Worm (Caenorhabditis elegans): ENCODE results near the gene Y50D4A.1.

Y50D4A.1 gene

ce11 chrV:1252794-1253193 is 45.1 kb downstream of the Y50D4A.1 start:
- TF ChIP-seq sea-1 (GFP tag; conservative IDR thresholded peaks at IDR 0.05) (no peak), ama-1 (optimal IDR thresholded peaks at IDR 0.05) (no peak), hmg-4 (GFP tag; optimal IDR thresholded peaks at IDR 0.05) (no peak), scrt-1 (GFP tag; IDR thresholded peaks at IDR 0.05) (no peak), aly-1 (tag; optimal IDR thresholded peaks at IDR 0.05) (no peak), ceh-13 (GFP tag; optimal IDR thresholded peaks at IDR 0.05) (no peak), tbx-37 (GFP tag; conservative IDR thresholded peaks at IDR 0.05) (no peak), B0310.2 (tag; optimal IDR thresholded peaks at IDR 0.05) (no peak), ets-7 (tag; optimal IDR thresholded peaks at IDR 0.05) (no peak), hnd-1 (tag; optimal IDR thresholded peaks at IDR 0.05) (no peak), tbx-11 (GFP tag; IDR thresholded peaks at IDR 0.05) (no peak), flt-1 (GFP tag; IDR thresholded peaks at IDR 0.05) (no peak), tra-4 (tag; optimal IDR thresholded peaks at IDR 0.05) (no peak), pes-1 (GFP tag; IDR thresholded peaks at IDR 0.05) (no peak)

DNA sequence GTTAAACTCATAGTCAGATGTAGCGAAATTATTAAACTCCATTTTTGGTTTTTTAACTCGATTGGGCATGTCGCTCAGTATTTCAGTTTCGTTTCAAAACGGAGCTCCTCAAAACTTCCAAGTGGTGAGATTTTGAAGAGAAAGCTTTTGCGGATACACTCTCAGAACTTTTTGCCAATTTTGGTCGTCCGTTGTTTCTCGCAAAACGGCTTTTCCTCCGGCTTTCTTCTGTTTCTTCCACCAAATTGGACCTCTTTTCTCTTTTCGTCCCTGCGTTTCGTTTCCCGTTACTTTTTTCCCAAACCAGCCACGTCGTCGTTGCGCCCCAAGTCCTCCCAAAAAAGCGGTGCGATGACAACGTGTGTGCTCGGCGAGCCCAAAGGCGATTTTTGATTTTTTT is 52.4 kb downstream of the Y50D4A.1 start, which contains the start of gene C39F7.1:
Gene C39F7.1, plus strand, starts transcription at position 301 of the 400 bp plus-strand sequence.
- no peak for TF ChIP-seq sea-1 (GFP tag; conservative IDR thresholded peaks at IDR 0.05)
- no peak for TF ChIP-seq hmbx-1 (tag; optimal IDR thresholded peaks at IDR 0.05)
- no peak for TF ChIP-seq hmg-4 (GFP tag; optimal IDR thresholded peaks at IDR 0.05)
- no peak for TF ChIP-seq tbx-37 (GFP tag; conservative IDR thresholded peaks at IDR 0.05)
- no peak for TF ChIP-seq flt-1 (GFP tag; IDR thresholded peaks at IDR 0.05)
- no peak for TF ChIP-seq tbx-11 (GFP tag; IDR thresholded peaks at IDR 0.05)
- no peak for TF ChIP-seq ets-7 (tag; optimal IDR thresholded peaks at IDR 0.05)
- no peak for TF ChIP-seq pes-1 (GFP tag; IDR thresholded peaks at IDR 0.05)
- no peak for TF ChIP-seq aly-1 (tag; optimal IDR thresholded peaks at IDR 0.05)
- no peak for TF ChIP-seq B0310.2 (tag; optimal IDR thresholded peaks at IDR 0.05)
- no peak for TF ChIP-seq ceh-36 (tag; optimal IDR thresholded peaks at IDR 0.05)
- no peak for TF ChIP-seq tra-4 (tag; optimal IDR thresholded peaks at IDR 0.05)
- no peak for TF ChIP-seq ceh-13 (GFP tag; optimal IDR thresholded peaks at IDR 0.05)
- TF ChIP-seq hnd-1 (tag; optimal IDR thresholded peaks at IDR 0.05): no peak
- no peak for TF ChIP-seq F13C5.2 (tag; optimal IDR thresholded peaks at IDR 0.05)
- TF ChIP-seq ama-1 (optimal IDR thresholded peaks at IDR 0.05): no peak
- no peak for TF ChIP-seq scrt-1 (GFP tag; IDR thresholded peaks at IDR 0.05)

DNA sequence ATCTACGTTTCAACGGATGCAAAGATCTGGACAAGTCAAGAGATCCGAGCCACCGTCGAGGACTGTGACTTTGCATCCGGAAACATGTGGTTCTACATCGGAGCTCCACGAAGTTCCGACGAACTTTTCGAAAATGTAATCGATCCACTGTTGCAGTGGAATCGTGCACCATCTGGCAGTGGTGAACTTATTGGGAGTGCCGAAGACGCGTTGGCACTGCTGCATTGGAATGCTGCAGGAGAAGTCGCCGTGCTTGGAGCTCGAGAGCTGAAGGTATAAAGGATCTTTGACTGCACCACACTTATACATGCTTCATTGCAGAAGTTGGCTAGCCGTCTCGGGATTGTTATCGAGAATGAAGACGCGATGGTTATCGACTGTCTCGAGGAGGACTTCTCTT is 54.3 kb downstream of the Y50D4A.1 start:
- no peak for TF ChIP-seq tra-4 (tag; optimal IDR thresholded peaks at IDR 0.05)
- TF ChIP-seq aly-1 (tag; optimal IDR thresholded peaks at IDR 0.05): no peak
- TF ChIP-seq F13C5.2 (tag; optimal IDR thresholded peaks at IDR 0.05): no peak
- TF ChIP-seq pes-1 (GFP tag; IDR thresholded peaks at IDR 0.05): no peak
- TF ChIP-seq ets-7 (tag; optimal IDR thresholded peaks at IDR 0.05): no peak
- TF ChIP-seq tbx-11 (GFP tag; IDR thresholded peaks at IDR 0.05): no peak
- no peak for TF ChIP-seq ceh-13 (GFP tag; optimal IDR thresholded peaks at IDR 0.05)
- TF ChIP-seq scrt-1 (GFP tag; IDR thresholded peaks at IDR 0.05): no peak
- no peak for TF ChIP-seq hnd-1 (tag; optimal IDR thresholded peaks at IDR 0.05)
- TF ChIP-seq ama-1 (optimal IDR thresholded peaks at IDR 0.05): no peak
- no peak for TF ChIP-seq ceh-36 (tag; optimal IDR thresholded peaks at IDR 0.05)
- no peak for TF ChIP-seq hmg-4 (GFP tag; optimal IDR thresholded peaks at IDR 0.05)
- TF ChIP-seq hmbx-1 (tag; optimal IDR thresholded peaks at IDR 0.05): no peak
- TF ChIP-seq tbx-37 (GFP tag; conservative IDR thresholded peaks at IDR 0.05): no peak
- TF ChIP-seq B0310.2 (tag; optimal IDR thresholded peaks at IDR 0.05): no peak
- no peak for TF ChIP-seq flt-1 (GFP tag; IDR thresholded peaks at IDR 0.05)
- TF ChIP-seq sea-1 (GFP tag; conservative IDR thresholded peaks at IDR 0.05): no peak

ce11 chrV:1263078-1263732 is 55.5 kb downstream of the Y50D4A.1 start:
- TF ChIP-seq pes-1 (GFP tag; IDR thresholded peaks at IDR 0.05) (no peak), tbx-37 (GFP tag; conservative IDR thresholded peaks at IDR 0.05) (no peak), hmg-4 (GFP tag; optimal IDR thresholded peaks at IDR 0.05) (no peak), scrt-1 (GFP tag; IDR thresholded peaks at IDR 0.05) (no peak), ceh-13 (GFP tag; optimal IDR thresholded peaks at IDR 0.05) (no peak), ceh-36 (tag; optimal IDR thresholded peaks at IDR 0.05) (no peak), aly-1 (tag; optimal IDR thresholded peaks at IDR 0.05) (no peak), F13C5.2 (tag; optimal IDR thresholded peaks at IDR 0.05) (no peak), hmbx-1 (tag; optimal IDR thresholded peaks at IDR 0.05) (no peak), flt-1 (GFP tag; IDR thresholded peaks at IDR 0.05) (no peak), sea-1 (GFP tag; conservative IDR thresholded peaks at IDR 0.05) (no peak), tra-4 (tag; optimal IDR thresholded peaks at IDR 0.05) (no peak), B0310.2 (tag; optimal IDR thresholded peaks at IDR 0.05) (no peak), ama-1 (optimal IDR thresholded peaks at IDR 0.05) (no peak), hnd-1 (tag; optimal IDR thresholded peaks at IDR 0.05) (no peak), ets-7 (tag; optimal IDR thresholded peaks at IDR 0.05) (no peak), tbx-11 (GFP tag; IDR thresholded peaks at IDR 0.05) (no peak)

ce11 chrV:1263939-1264823 is 56.5 kb downstream of the Y50D4A.1 start, which contains the start of the genes rab-1 and C39F7.5:
TSS of gene rab-1 (minus strand) at chrV:1263989.
TSS of gene C39F7.5 (plus strand) at chrV:1264773.
- TF ChIP-seq pes-1 (GFP tag; IDR thresholded peaks at IDR 0.05) (no peak), hnd-1 (tag; optimal IDR thresholded peaks at IDR 0.05) (no peak), hmg-4 (GFP tag; optimal IDR thresholded peaks at IDR 0.05) (no peak), F13C5.2 (tag; optimal IDR thresholded peaks at IDR 0.05) (peak; percentile 5), tra-4 (tag; optimal IDR thresholded peaks at IDR 0.05) (no peak), flt-1 (GFP tag; IDR thresholded peaks at IDR 0.05) (no peak), ceh-13 (GFP tag; optimal IDR thresholded peaks at IDR 0.05) (no peak), aly-1 (tag; optimal IDR thresholded peaks at IDR 0.05) (no peak)

- TF ChIP-seq ceh-13 (GFP tag; optimal IDR thresholded peaks at IDR 0.05) (no peak), ceh-36 (tag; optimal IDR thresholded peaks at IDR 0.05) (peak; percentile 80)
Measured at ce11 chrV:1266540-1266939, 58.9 kb downstream of the Y50D4A.1 start.

Data from whole organism, early embryonic.